Worm (Caenorhabditis elegans) whole organism, L4/young adult: ENCODE data around the gene mab-5.

Experiments used
- W03F9.2 ChIP-seq: fragments of 150-350 bp; optimal IDR thresholded peaks from 2 replicates; lab custom pipeline; 2014; ENCODE audit warnings: missing biosample characterization, missing genetic modification characterization
- dao-5 ChIP-seq: sonication (generic microtip); optimal IDR thresholded peaks from 2 replicates; lab custom pipeline; 2016; ENCODE audit warnings: missing genotype, missing genetic modification characterization, moderate library complexity, missing compliant biosample characterization
- him-1 ChIP-seq: sonication (generic microtip); optimal IDR thresholded peaks from 2 replicates; lab custom pipeline; 2016; ENCODE audit warnings: missing genotype, missing genetic modification reagents, missing genetic modification characterization, missing compliant biosample characterization

Gene mab-5

DNA sequence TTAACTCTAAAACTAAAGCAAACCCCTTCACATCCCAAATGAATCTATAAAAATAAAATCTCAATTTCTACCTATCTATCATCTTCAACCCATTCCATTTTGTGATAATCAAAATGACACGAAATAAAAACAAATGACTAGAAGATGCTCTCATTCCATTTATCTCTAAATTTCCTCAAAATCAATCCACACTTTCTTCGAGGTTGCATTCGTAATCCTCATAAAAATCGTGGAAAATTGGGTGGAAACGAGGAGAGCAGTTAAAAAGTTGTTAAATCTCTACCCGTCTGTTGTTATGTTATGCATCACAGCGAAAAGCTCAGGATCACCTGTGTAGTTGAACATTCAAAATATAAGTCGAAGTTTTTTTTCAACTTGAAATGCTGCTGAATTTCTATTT is 23.7 kb upstream of the mab-5 start:
- no peak for TF ChIP-seq dao-5 (tag; lab: Kevin White, UChicago)
- TF ChIP-seq W03F9.2 (tag; lab: Kevin White, UChicago): no peak
- no peak for TF ChIP-seq him-1

DNA sequence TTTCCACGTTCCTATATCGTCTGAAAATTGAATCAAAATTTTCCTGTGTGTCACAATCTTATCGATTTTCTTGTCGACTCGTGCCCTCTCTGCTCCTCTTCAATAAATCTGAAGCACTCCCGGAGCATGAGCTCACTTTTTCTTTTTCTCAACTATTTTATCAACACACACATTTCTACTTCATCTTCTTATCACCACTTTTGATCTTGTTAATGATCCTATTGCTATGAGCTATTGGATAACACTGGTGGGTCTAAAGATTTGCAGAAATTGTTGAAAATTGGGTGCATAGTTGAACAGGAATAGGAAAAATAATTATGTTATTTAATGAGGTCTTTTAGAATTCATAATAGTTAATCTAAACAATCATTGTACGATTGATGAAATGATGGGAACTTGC is 22.0 kb upstream of the mab-5 start:
- TF ChIP-seq W03F9.2 (tag; lab: Kevin White, UChicago) (no peak), dao-5 (tag; lab: Kevin White, UChicago) (no peak), him-1 (no peak)

DNA sequence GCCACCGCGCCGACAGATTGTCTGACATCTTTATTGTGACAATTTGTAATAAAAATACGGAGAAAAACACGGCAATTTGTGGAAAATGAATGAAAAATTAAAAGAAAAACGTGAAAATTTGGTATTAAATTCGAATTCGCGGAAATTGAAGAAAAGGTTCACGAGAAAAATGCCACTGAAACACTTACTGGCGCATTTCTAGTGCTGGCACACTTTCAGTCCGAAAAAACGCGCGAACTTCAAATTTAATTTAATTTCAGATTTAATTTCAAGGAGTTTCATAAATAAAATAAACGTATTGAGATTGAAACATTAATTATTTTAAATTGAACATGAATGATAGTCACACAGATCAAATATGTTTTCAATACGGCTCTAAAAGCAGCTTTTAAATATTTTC is 12.1 kb upstream of the mab-5 start, which contains the start of gene cyk-7:
Gene cyk-7, minus strand, starts transcription at position 99 of the 400 bp plus-strand sequence.
- TF ChIP-seq W03F9.2 (tag; lab: Kevin White, UChicago) (no peak), him-1 (no peak), dao-5 (tag; lab: Kevin White, UChicago) (no peak)

DNA sequence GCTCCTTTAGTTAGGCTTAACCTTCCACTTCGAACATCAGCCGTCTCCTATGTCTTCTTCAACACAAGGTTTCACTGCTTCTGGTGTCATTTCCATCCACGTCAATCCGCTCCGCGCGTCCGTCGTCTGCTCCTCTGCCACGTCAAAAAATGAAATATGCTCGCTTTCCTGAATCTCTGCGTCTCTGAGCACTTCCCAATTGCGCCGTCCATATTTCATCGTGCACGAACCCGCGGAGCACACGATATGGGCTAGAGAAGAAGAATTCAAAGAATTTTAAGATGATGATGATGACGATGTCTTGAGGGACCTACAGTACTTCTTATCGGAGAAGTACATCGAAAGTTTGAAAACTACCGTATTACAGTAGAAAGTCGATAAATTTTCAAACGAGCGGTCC is 9.7 kb upstream of the mab-5 start:
- TF ChIP-seq him-1 (no peak), W03F9.2 (tag; lab: Kevin White, UChicago) (no peak), dao-5 (tag; lab: Kevin White, UChicago) (no peak)

DNA sequence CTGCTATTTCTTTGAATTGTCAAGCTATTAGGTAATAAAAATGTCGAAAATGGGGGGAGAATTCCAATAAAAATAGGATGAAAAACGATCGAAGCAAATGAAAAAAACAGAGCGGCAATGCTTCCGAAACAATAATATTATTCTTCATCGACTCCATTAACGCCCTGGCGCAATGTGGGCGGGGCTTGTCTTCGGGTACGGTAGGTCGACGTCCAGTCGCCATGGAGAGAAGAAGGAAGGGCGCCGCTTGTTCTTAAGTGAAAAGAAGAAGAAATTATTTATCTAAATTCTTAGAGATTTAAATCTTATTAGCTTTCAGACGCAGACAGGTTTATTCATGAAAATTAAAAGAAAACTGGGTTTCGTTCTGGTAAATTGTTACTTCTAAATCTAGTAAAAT is 9.0 kb upstream of the mab-5 start:
- TF ChIP-seq him-1 (no peak), dao-5 (tag; lab: Kevin White, UChicago) (no peak), W03F9.2 (tag; lab: Kevin White, UChicago) (no peak)

DNA sequence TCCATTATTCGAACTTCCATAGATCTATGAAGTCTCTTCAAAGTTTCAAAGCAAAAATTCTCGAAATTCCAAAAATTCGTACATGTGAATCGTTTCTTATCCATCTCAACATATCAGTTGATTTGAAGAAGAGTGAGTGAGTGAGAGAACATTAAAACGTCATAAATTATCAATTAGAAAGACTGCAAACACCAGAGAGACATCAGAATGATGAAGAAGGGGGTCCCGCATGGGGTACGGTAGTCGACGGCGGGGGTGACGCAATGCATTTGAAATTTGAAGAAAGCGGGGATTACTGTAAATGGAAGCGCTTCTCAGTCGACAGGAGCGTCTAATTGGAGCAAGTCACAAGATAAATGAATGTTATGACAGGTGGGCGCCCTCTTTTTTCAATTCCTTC is 7.3 kb upstream of the mab-5 start:
- TF ChIP-seq W03F9.2 (tag; lab: Kevin White, UChicago): no peak
- no peak for TF ChIP-seq dao-5 (tag; lab: Kevin White, UChicago)
- TF ChIP-seq him-1: no peak

DNA sequence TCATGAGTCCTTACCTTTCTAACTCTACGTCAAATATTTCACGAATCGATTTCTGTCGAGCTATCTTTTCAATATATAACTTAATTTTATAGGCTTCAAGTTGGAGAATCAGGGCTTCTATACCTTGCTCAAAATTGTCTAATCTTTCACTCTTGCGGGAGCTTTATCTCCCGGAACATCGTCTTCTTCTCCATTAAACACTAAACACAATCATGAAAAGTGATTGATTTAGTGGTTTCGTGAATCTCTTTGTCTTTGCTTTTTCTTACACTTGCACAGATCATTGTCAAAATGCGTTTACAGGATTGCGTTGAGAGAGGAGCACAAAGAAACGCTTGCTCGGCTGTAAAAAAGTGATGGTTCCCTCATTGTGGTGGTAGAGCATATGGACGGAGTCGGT is 5.2 kb upstream of the mab-5 start:
- TF ChIP-seq W03F9.2 (tag; lab: Kevin White, UChicago) (no peak), dao-5 (tag; lab: Kevin White, UChicago) (no peak)

DNA sequence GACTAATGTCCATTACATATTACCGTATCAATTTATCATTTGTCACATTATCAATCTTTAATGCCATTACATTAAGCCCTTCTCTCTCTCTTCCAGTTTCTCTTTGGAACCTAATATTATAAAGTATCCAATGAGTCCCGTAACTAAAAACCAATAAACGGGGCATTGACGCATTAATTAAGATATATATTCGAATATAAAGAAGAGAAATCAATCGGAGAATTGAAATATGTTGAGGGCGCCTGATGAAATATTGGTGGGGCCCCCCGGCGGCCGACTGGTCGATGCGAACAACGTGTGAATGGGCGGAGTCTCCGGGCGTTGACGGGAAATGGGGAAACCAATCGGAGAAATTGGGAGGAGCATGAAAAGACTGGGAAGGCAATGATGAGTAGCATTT is 947 bp upstream of the mab-5 start:
- no peak for TF ChIP-seq him-1
- TF ChIP-seq dao-5 (tag; lab: Kevin White, UChicago): no peak
- TF ChIP-seq W03F9.2 (tag; lab: Kevin White, UChicago): no peak

DNA sequence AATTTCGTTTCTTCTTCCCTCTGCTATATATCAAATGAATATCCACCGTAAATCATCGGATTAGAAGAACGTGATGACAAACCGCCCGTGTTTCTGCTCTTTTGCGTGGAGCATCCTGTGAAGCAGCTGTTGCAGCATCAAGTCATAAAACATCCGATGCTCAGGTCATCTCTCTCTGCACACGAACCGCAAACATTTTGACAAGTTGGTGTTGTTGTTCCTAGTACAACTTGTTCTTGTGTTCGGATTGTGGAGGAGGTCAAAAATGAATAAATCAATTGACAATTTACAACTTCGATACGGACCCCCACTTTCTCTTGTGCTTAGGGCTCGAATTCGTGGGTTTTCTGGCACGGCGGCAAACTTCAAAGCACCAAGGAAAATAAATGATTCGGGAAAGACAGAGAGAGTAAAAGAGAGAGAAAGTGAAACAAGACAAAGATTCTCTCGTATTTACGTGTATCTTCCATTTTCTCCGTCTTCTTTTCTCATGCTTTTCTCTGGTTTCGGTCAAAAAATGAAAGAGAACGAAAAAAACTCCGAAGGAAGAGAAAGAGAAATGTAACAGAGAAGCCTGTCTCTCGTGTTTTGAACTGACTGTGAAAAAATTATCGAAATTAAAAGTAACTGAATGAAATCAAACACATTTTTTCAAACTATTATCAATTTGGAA is 2.6 kb downstream of the mab-5 start:
- TF ChIP-seq him-1: no peak
- no peak for TF ChIP-seq dao-5 (tag; lab: Kevin White, UChicago)
- no peak for TF ChIP-seq W03F9.2 (tag; lab: Kevin White, UChicago)

DNA sequence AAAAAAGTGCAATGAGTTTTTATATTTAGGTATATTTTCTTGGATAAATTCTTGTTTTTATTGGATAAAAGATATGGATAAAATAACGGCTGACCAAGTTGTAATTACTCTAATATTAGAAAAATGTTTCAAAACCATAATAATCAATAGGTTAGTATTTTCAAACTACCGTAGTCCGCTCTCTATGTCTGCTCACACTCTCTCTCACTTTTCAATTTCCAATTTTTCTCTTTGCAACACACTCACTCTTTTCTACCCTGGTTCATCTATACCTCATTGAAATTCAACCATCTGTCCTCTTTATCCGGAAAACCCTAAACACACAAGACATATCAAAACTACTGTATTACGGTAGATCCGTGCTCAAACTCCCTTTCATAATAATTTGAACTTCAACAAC is 3.9 kb downstream of the mab-5 start:
- TF ChIP-seq W03F9.2 (tag; lab: Kevin White, UChicago) (no peak), him-1 (no peak), dao-5 (tag; lab: Kevin White, UChicago) (no peak)

DNA sequence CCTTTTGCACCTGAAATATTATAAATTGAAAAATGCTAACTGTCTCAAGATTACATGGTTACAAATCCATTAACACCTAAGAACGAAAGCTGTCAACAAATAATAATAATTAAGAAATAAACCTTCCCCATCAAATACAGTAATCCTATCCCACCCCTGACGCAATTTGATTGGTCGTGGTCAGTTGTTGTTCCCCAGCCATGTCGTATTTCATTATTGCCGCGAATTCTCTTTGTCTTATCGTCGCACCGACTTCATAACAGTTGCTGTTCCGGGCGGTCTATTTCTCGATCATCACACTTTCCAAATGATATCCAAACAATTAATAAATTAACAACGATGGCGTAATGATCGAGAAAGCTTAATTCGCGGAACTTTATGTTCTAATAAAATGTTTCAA is 4.7 kb downstream of the mab-5 start:
- TF ChIP-seq W03F9.2 (tag; lab: Kevin White, UChicago): no peak
- no peak for TF ChIP-seq him-1
- TF ChIP-seq dao-5 (tag; lab: Kevin White, UChicago): no peak

DNA sequence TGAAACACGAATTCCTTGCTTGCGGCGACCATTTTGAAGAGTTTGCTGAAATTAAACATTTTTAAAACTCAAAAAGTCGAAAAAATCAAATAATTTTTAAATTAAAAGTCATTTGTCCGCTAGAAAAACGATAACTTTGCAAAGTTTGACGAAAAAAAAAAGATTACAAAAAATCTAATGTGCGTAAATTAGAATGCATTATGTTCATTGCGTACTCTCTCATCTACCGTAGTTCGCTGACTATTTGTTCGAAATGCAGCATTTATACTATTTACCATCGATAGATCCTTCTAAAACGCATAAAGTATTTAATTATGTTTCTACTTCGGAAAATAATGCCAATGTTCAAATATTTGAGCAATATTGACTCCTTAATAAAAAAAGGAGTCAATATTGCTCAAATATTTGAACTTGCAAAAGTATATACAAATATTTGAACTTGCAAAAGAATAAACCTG is 7.2 kb downstream of the mab-5 start, which contains the start of gene bath-15:
Gene bath-15, minus strand, starts transcription at position 51 of the 458 bp plus-strand sequence.
- TF ChIP-seq him-1 (no peak), dao-5 (tag; lab: Kevin White, UChicago) (no peak), W03F9.2 (tag; lab: Kevin White, UChicago) (no peak)

DNA sequence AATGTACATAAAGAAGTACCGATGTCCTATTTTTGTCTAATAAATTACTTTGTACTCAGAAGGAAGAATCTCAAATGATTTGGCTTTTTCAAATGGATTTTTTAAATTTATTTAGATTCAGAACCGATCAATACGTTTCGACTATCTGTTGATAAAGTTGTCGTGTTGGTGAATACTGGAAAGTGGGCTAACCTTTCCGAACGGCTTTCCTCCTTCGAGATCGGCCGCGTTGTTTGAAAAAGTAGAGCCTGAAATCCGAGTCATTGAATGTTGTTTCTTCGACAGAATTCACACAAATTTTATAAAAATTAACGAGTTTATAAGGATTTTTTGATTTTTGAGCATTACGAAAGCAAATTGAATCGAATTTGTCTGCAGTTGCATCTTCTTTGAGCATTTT is 9.5 kb downstream of the mab-5 start:
- TF ChIP-seq W03F9.2 (tag; lab: Kevin White, UChicago) (no peak), dao-5 (tag; lab: Kevin White, UChicago) (no peak), him-1 (no peak)

DNA sequence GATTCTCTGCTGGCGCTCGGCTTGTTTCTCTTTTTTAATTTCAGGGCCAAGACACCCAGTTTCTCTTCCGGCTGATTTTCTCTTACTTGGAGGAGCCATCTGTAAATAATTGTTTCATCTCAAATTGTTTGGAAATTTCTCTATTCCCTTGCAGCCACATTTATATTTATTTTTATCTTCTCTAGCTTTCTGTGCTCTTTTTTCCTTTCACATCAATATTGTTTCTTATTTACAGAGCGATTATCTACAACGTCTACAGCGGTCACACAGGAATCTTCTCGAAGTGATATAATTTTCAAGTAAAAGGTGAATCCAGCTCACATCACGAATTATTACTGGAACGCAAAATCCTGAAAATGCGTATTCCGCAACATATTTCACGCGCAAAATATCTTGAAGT is 10.4 kb downstream of the mab-5 start, which contains the start of the genes ZK686.6 and ZK686.1:
Gene ZK686.6, minus strand, starts transcription at position 101 of the 400 bp plus-strand sequence.
Gene ZK686.1, plus strand, starts transcription at position 234 of the 400 bp plus-strand sequence.
- TF ChIP-seq W03F9.2 (tag; lab: Kevin White, UChicago) (no peak), him-1 (no peak), dao-5 (tag; lab: Kevin White, UChicago) (no peak)

DNA sequence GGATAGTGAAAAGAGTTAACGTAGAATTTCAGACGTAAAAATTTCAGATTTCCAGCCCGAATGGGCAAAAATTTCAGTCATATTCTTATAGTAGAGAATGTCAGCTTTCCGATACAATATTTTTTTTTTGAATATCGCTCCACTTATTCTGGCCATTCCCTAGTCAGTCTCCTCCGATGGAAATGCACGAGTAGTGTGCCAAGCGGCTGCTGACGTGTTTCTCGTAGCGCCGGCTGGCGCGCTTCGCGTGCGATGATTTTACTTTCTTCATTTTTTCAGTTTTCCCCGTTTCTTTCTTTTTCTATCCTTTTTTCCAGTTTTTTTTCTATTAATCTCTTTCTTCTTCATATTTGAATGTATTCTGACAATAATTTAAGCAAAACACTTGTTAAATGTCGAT is 12.3 kb downstream of the mab-5 start:
- TF ChIP-seq W03F9.2 (tag; lab: Kevin White, UChicago): peak; percentile 8
